Worm (Caenorhabditis elegans) whole organism, early embryonic: ENCODE measurements around the gene glod-4.

ENCODE experiments used
- B0310.2 ChIP-seq: sonication (generic microtip); optimal IDR thresholded peaks from 2 replicates; lab custom pipeline; 2016; ENCODE audit warnings: mild to moderate bottlenecking, missing genetic modification characterization, missing compliant biosample characterization
- F13C5.2 ChIP-seq: sonication (generic microtip); optimal IDR thresholded peaks from 2 replicates; lab custom pipeline; 2017; ENCODE audit warnings: mild to moderate bottlenecking, missing genetic modification characterization, inconsistent platforms, missing compliant biosample characterization
- aly-1 ChIP-seq: sonication (generic microtip); optimal IDR thresholded peaks from 2 replicates; lab custom pipeline; 2016; ENCODE audit warnings: missing genetic modification characterization, missing compliant biosample characterization
- ama-1 ChIP-seq: fragments of 150-350 bp; optimal IDR thresholded peaks from 2 replicates; lab custom pipeline; 2014
- ceh-13 ChIP-seq: fragments of 200-800 bp; sonication (Bioruptor generic); optimal IDR thresholded peaks from 2 replicates; lab custom pipeline; 2018; ENCODE audit warnings: mild to moderate bottlenecking, missing genetic modification characterization, missing compliant biosample characterization
- ceh-36 ChIP-seq: sonication (generic microtip); optimal IDR thresholded peaks from 2 replicates; lab custom pipeline; 2016; ENCODE audit warnings: missing genetic modification characterization, inconsistent platforms, missing compliant biosample characterization
- ets-7 ChIP-seq: sonication (generic microtip); optimal IDR thresholded peaks from 2 replicates; lab custom pipeline; 2016; ENCODE audit warnings: missing genotype, missing genetic modification characterization, missing compliant biosample characterization
- flt-1 ChIP-seq: fragments of 200-800 bp; sonication (Bioruptor generic); IDR thresholded peaks from 2 replicates; pipeline ENCODE4 v1.3.6; 2022; ENCODE audit warnings: missing genetic modification characterization, missing compliant biosample characterization
- hmbx-1 ChIP-seq: sonication (generic microtip); optimal IDR thresholded peaks from 2 replicates; lab custom pipeline; 2016; ENCODE audit warnings: mild to moderate bottlenecking, missing genetic modification characterization, missing compliant biosample characterization
- hmg-4 ChIP-seq: fragments of 200-800 bp; sonication (Bioruptor generic); optimal IDR thresholded peaks from 2 replicates; lab custom pipeline; 2018; ENCODE audit warnings: mild to moderate bottlenecking, missing genetic modification characterization, missing compliant biosample characterization
- hnd-1 ChIP-seq: sonication (generic microtip); optimal IDR thresholded peaks from 2 replicates; lab custom pipeline; 2016; ENCODE audit warnings: missing genetic modification characterization, missing compliant biosample characterization
- pes-1 ChIP-seq: fragments of 200-800 bp; sonication (Bioruptor generic); IDR thresholded peaks from 2 replicates; pipeline ENCODE4 v1.3.6; 2022; ENCODE audit warnings: missing genetic modification reagents, missing genetic modification characterization, missing compliant biosample characterization
- scrt-1 ChIP-seq: fragments of 200-800 bp; sonication (Bioruptor generic); IDR thresholded peaks from 2 replicates; pipeline ENCODE4 v1.3.6; 2022; ENCODE audit warnings: missing genetic modification characterization, missing compliant biosample characterization
- sea-1 ChIP-seq: fragments of 200-800 bp; sonication (Bioruptor generic); conservative IDR thresholded peaks from 2 replicates; pipeline ENCODE4 v1.3.6; 2022; ENCODE audit warnings: missing genetic modification characterization, missing compliant biosample characterization
- tbx-11 ChIP-seq: fragments of 200-800 bp; sonication (Bioruptor generic); IDR thresholded peaks from 2 replicates; pipeline ENCODE4 v1.3.6; 2022; ENCODE audit warnings: missing genetic modification characterization, missing compliant biosample characterization
- tbx-37 ChIP-seq: fragments of 200-800 bp; sonication (Bioruptor generic); conservative IDR thresholded peaks from 2 replicates; pipeline ENCODE4 v1.3.6; 2022; ENCODE audit warnings: missing genetic modification reagents, missing genetic modification characterization, missing compliant biosample characterization
- tra-4 ChIP-seq: sonication (generic microtip); optimal IDR thresholded peaks from 2 replicates; lab custom pipeline; 2017; ENCODE audit warnings: missing genetic modification characterization, missing compliant biosample characterization

glod-4 gene

DNA sequence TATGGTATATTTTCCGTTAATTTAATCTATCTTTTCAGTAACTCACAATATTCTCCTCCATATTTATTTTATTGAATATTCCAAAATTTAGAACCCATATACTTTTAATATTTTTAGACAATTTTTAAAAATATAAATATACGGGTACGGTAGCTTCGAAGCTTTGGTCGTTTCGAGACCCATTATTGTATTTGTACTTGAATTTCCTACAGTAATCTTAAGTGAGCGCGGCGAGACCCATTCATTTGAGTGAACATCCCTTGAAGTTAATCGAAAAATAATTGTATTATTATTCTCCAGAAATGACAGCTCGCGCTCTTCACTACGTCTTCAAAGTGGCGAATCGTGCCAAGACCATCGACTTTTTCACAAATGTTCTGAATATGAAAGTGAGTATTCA, at the start of gene glod-4:
glod-4 (plus strand) TSS at position 301 of the 400 bp plus-strand sequence.
- no peak for TF ChIP-seq tbx-11 (GFP tag; lab: Robert Waterston, UW)

DNA sequence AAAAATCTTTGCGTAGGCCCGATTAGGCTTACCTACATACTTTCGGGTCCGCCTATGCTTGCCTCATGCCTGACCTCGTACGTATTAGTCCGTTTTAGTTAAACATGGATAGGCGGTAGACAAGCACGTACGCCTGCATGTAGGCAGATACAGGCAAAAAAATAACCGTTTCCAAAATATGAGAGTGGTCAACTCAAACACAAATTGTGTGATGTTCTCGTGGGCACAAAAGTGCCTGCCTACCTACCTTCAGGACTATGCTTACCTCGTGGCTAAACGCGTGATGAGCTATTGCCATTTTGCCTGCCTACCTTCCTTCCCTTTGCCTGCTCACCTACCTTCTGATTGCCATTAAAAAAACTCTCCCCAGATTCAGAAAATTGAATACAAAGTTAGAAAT, 46.8 kb upstream of the glod-4 start:
- no peak for TF ChIP-seq ama-1 (lab: Kevin White, UChicago)
- TF ChIP-seq pes-1: no peak
- no peak for TF ChIP-seq scrt-1
- no peak for TF ChIP-seq B0310.2 (tag; lab: Kevin White, UChicago)
- no peak for TF ChIP-seq tbx-11 (GFP tag; lab: Robert Waterston, UW)
- no peak for TF ChIP-seq ceh-13 (GFP tag; lab: Kevin White, UChicago)
- no peak for TF ChIP-seq tbx-37 (GFP tag; lab: Robert Waterston, UW)
- no peak for TF ChIP-seq sea-1 (GFP tag; lab: Robert Waterston, UW)

DNA sequence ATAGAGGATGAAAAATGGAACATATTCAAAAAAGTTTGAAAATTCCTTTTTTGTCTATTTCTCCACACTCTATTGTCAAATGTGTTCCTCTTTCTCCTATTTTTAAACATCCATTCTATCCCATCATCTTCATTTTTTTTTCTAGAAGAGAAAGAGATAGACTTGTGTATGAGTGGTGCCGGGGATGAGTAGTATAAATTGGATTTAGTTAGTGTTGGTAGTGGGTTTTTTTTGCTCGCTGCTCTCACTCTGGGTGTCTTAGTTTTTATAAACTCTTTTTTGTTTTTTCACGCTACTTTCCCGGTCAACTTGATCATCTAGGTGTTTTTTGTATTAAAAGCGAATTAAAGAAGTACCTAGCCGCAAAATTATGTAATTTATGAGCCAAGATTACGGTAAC, 46.2 kb upstream of the glod-4 start:
- TF ChIP-seq pes-1 (no peak), aly-1 (tag; lab: Kevin White, UChicago) (no peak), tra-4 (no peak), flt-1 (GFP tag; lab: Robert Waterston, UW) (no peak), ets-7 (tag; lab: Kevin White, UChicago) (no peak), F13C5.2 (no peak), ceh-36 (tag; lab: Kevin White, UChicago) (no peak), hnd-1 (tag; lab: Kevin White, UChicago) (no peak), scrt-1 (no peak), tbx-11 (GFP tag; lab: Robert Waterston, UW) (no peak), ceh-13 (GFP tag; lab: Kevin White, UChicago) (no peak), hmg-4 (GFP tag; lab: Kevin White, UChicago) (no peak)

DNA sequence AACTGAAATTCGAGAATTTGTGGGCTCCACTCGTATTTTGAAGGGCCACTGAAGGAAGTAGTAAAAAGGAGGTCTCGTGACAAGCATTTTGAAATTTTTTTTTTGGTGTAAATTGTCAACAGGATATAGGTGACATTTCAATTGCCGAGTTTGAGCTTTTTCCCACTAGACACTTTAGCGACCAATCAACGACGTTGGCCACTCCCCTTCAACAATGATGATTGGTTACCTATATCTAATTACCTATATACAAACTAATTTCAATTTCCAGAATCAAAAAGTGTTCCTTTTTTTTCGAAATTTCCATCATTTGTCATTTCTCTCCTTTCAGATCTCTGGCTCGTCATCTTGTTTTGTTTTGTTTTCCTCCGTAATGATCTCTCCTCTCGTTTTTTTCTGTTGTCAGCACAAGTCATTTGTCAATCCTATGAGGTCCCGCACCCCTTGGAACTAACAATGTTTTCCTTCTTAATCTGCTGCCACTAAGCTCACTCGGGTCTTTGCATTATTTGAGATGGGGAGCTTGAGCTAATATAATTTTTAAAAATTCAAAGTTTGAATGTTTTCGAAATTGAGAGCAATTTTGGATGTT, 45.4 kb upstream of the glod-4 start:
- TF ChIP-seq ceh-36 (tag; lab: Kevin White, UChicago) (no peak), hmg-4 (GFP tag; lab: Kevin White, UChicago) (no peak), hmbx-1 (tag; lab: Kevin White, UChicago) (no peak), ama-1 (lab: Kevin White, UChicago) (no peak), hnd-1 (tag; lab: Kevin White, UChicago) (no peak), ceh-13 (GFP tag; lab: Kevin White, UChicago) (no peak)

DNA sequence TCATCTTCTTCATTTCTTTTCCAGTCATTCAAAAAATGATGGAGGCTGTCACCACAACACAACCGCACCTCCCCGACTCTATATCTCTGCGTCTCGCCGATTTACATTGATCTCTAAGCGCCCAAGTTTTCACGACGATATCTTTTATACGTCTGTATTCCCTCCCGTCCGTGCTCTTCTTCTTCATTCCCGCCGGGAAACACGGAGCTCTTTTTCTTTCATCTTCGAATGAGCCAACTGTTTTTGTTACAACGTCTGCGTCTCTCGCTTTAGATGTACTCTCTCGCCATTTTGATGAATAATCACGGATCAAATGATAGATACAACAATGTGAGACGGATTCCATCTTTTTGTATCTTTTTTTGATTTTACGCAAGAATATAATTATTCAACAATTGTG, 39.8 kb upstream of the glod-4 start:
- TF ChIP-seq ceh-36 (tag; lab: Kevin White, UChicago) (no peak), ets-7 (tag; lab: Kevin White, UChicago) (no peak), hnd-1 (tag; lab: Kevin White, UChicago) (no peak), sea-1 (GFP tag; lab: Robert Waterston, UW) (no peak), B0310.2 (tag; lab: Kevin White, UChicago) (no peak), pes-1 (no peak), ama-1 (lab: Kevin White, UChicago) (no peak), tbx-37 (GFP tag; lab: Robert Waterston, UW) (no peak), tra-4 (no peak), F13C5.2 (no peak), aly-1 (tag; lab: Kevin White, UChicago) (no peak), hmbx-1 (tag; lab: Kevin White, UChicago) (no peak), ceh-13 (GFP tag; lab: Kevin White, UChicago) (no peak), flt-1 (GFP tag; lab: Robert Waterston, UW) (no peak), scrt-1 (no peak), tbx-11 (GFP tag; lab: Robert Waterston, UW) (no peak), hmg-4 (GFP tag; lab: Kevin White, UChicago) (no peak)

DNA sequence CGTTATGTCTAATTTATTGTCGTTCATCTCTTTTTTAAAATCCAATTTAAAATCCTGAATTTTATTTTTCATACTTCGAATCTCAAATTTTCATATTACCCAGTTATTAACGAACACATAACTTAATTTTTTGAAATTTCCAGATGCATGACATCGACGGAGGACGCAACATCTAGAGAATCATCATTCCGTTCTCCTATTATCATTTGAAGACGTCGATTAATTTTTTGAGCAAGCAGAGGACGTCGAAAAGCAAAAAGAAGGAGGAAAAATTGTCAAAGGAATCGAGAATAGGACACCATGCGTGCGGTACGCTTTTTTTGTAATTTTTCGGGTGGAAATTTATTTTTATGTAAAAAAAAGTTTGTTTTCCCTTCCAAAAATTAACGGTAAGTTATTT, 38.3 kb upstream of the glod-4 start, which contains the start of gene unc-103:
unc-103 (plus strand) TSS at position 301 of the 400 bp plus-strand sequence.
- no peak for TF ChIP-seq hmg-4 (GFP tag; lab: Kevin White, UChicago)
- TF ChIP-seq scrt-1: no peak
- TF ChIP-seq ets-7 (tag; lab: Kevin White, UChicago): no peak
- no peak for TF ChIP-seq ama-1 (lab: Kevin White, UChicago)
- no peak for TF ChIP-seq tbx-11 (GFP tag; lab: Robert Waterston, UW)
- TF ChIP-seq aly-1 (tag; lab: Kevin White, UChicago): no peak
- TF ChIP-seq pes-1: no peak
- no peak for TF ChIP-seq hmbx-1 (tag; lab: Kevin White, UChicago)
- TF ChIP-seq flt-1 (GFP tag; lab: Robert Waterston, UW): no peak
- no peak for TF ChIP-seq ceh-13 (GFP tag; lab: Kevin White, UChicago)
- no peak for TF ChIP-seq B0310.2 (tag; lab: Kevin White, UChicago)

DNA sequence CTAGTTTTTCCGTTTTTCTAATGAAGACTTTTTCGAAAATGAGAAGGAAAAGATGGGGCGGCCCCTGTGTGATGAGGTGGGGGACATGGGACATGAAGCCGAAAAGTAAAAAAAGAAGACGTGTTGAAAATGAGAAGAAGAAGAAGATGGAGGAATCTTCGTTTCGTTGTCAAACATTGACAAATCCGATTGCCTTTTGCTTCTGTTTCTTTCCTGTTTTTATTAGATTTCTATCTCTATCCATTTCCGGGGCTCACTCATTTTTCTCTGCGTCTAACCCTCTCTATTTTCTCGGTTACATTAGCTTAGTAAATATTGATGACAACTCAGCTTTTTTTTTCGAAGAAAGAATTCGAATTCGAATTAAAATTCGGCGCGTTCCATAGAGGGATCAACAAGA, 33.7 kb upstream of the glod-4 start:
- no peak for TF ChIP-seq F13C5.2

DNA sequence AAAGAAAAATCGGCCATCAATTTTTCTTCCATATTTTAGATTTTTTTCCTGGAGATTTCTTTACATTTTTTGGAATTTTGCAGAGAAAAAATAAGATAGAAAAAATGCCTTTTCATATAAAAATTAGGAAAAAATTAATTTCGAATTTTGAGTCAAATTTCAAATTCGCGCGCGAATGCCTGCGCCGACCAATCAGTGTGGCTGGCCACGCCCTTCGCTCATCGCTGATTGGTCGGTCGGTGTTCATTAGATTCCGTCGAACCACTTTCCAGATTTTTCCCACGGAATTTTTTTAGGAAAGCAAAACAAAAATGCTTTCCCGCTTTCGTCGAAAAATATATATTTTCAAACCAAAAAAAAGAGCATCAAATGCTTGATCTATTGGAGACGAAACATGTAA, 33.0 kb upstream of the glod-4 start:
- TF ChIP-seq hmg-4 (GFP tag; lab: Kevin White, UChicago) (no peak), tra-4 (no peak), hnd-1 (tag; lab: Kevin White, UChicago) (no peak), tbx-11 (GFP tag; lab: Robert Waterston, UW) (no peak), ceh-36 (tag; lab: Kevin White, UChicago) (no peak), F13C5.2 (no peak), B0310.2 (tag; lab: Kevin White, UChicago) (no peak), aly-1 (tag; lab: Kevin White, UChicago) (no peak), scrt-1 (no peak), ama-1 (lab: Kevin White, UChicago) (no peak), flt-1 (GFP tag; lab: Robert Waterston, UW) (no peak), hmbx-1 (tag; lab: Kevin White, UChicago) (no peak), tbx-37 (GFP tag; lab: Robert Waterston, UW) (no peak), pes-1 (no peak), ceh-13 (GFP tag; lab: Kevin White, UChicago) (no peak), ets-7 (tag; lab: Kevin White, UChicago) (no peak), sea-1 (GFP tag; lab: Robert Waterston, UW) (no peak)
